Fruit fly (Drosophila melanogaster): ENCODE results near the gene Ilp7.

Gene Ilp7

dm6 chrX:3686469-3687410 lies 19.3 kb downstream of the Ilp7 start:
- peak; percentile 88 for TF ChIP-seq CG3919 (GFP tag; optimal IDR thresholded peaks at IDR 0.05)
- TF ChIP-seq lz (GFP tag; optimal IDR thresholded peaks at IDR 0.05) = peak; percentile 91
- TF ChIP-seq Sox14 (GFP tag; optimal IDR thresholded peaks at IDR 0.05) = peak; percentile 93
- peak; percentile 85 for TF ChIP-seq spab (GFP tag; optimal IDR thresholded peaks at IDR 0.05)
- TF ChIP-seq CG6808 (GFP tag; optimal IDR thresholded peaks at IDR 0.05) = peak; percentile 90
- peak; percentile 91 for TF ChIP-seq Gug (GFP tag; IDR thresholded peaks at IDR 0.05)
- peak; percentile 81 for TF ChIP-seq CG6276 (GFP tag; optimal IDR thresholded peaks at IDR 0.05)
- TF ChIP-seq dac (GFP tag; optimal IDR thresholded peaks at IDR 0.05) = peak; percentile 81
- peak; percentile 98 for TF ChIP-seq dsx (GFP tag; optimal IDR thresholded peaks at IDR 0.05; ENCODE audit: poor library complexity, severe bottlenecking)
- TF ChIP-seq CG11762 (GFP tag; optimal IDR thresholded peaks at IDR 0.05; ENCODE audit: insufficient read depth) = peak; percentile 80
- peak; percentile 97 for TF ChIP-seq Eip78C (GFP tag)
- peak; percentile 74 for TF ChIP-seq CG4318 (GFP tag; optimal IDR thresholded peaks at IDR 0.05)
- peak; percentile 86 for TF ChIP-seq fd59A (GFP tag; optimal IDR thresholded peaks at IDR 0.05)
- TF ChIP-seq eg (GFP tag; IDR thresholded peaks at IDR 0.05) = peak; percentile 91
- TF ChIP-seq CG32006 (GFP tag; optimal IDR thresholded peaks at IDR 0.05) = peak; percentile 89
- peak; percentile 78 for TF ChIP-seq vri (GFP tag; optimal IDR thresholded peaks at IDR 0.05)
- TF ChIP-seq topi (GFP tag; optimal IDR thresholded peaks at IDR 0.05) = peak; percentile 88
- no peak for TF ChIP-seq Hr38 (GFP tag; optimal IDR thresholded peaks at IDR 0.05)
- TF ChIP-seq CG7368 (GFP tag; optimal IDR thresholded peaks at IDR 0.05) = peak; percentile 87
- TF ChIP-seq net (GFP tag; optimal IDR thresholded peaks at IDR 0.05) = peak; percentile 78
- peak; percentile 86 for TF ChIP-seq Lpt (GFP tag; optimal IDR thresholded peaks at IDR 0.05)
- TF ChIP-seq CG6792 (GFP tag; optimal IDR thresholded peaks at IDR 0.05) = peak; percentile 90
- TF ChIP-seq CG8632 (GFP tag; optimal IDR thresholded peaks at IDR 0.05) = peak; percentile 85
- TF ChIP-seq Eip93F (GFP tag; optimal IDR thresholded peaks at IDR 0.05) = no peak
- peak; percentile 92 for TF ChIP-seq Met (GFP tag; optimal IDR thresholded peaks at IDR 0.05)
- peak; percentile 77 for TF ChIP-seq CG16779 (tag; optimal IDR thresholded peaks at IDR 0.05)
- peak; percentile 82 for TF ChIP-seq CG8319 (GFP tag; optimal IDR thresholded peaks at IDR 0.05)
- TF ChIP-seq acj6 (GFP tag; optimal IDR thresholded peaks at IDR 0.05) = peak; percentile 90
- TF ChIP-seq CG10669 (GFP tag; optimal IDR thresholded peaks at IDR 0.05) = peak; percentile 89
- peak; percentile 91 for TF ChIP-seq CG10631 (GFP tag; optimal IDR thresholded peaks at IDR 0.05)
- peak; percentile 93 for TF ChIP-seq Ets96B (tag; optimal IDR thresholded peaks at IDR 0.05)
- TF ChIP-seq fd85E (GFP tag; optimal IDR thresholded peaks at IDR 0.05) = peak; percentile 43
- TF ChIP-seq Hr4 (GFP tag; optimal IDR thresholded peaks at IDR 0.05) = peak; percentile 89
- peak; percentile 90 for TF ChIP-seq cyc (GFP tag; optimal IDR thresholded peaks at IDR 0.05)
- TF ChIP-seq CG8119 (GFP tag; IDR thresholded peaks at IDR 0.05) = peak; percentile 90
- no peak for TF ChIP-seq fkh (GFP tag; optimal IDR thresholded peaks at IDR 0.05)
- TF ChIP-seq Smox (GFP tag; optimal IDR thresholded peaks at IDR 0.05) = peak; percentile 87
- TF ChIP-seq Eip75B (GFP tag; optimal IDR thresholded peaks at IDR 0.05) = peak; percentile 93
- peak; percentile 79 for TF ChIP-seq Sox15 (GFP tag; optimal IDR thresholded peaks at IDR 0.05)
- peak; percentile 88 for TF ChIP-seq Hr39 (GFP tag; optimal IDR thresholded peaks at IDR 0.05)
- peak; percentile 90 for TF ChIP-seq CG31627 (GFP tag; optimal IDR thresholded peaks at IDR 0.05)
- peak; percentile 67 for TF ChIP-seq CG6854 (GFP tag; optimal IDR thresholded peaks at IDR 0.05)
- TF ChIP-seq CG3032 (tag; optimal IDR thresholded peaks at IDR 0.05) = peak; percentile 89
- peak; percentile 88 for TF ChIP-seq Sox102F (GFP tag; optimal IDR thresholded peaks at IDR 0.05)
- peak; percentile 90 for TF ChIP-seq achi (GFP tag; optimal IDR thresholded peaks at IDR 0.05)
- peak; percentile 75 for TF ChIP-seq CG11294 (GFP tag; IDR thresholded peaks at IDR 0.05)
- TF ChIP-seq Blimp-1 (GFP tag; optimal IDR thresholded peaks at IDR 0.05) = peak; percentile 70
- TF ChIP-seq svp (GFP tag) = peak; percentile 97
- TF ChIP-seq ss (GFP tag; optimal IDR thresholded peaks at IDR 0.05) = peak; percentile 92 to 94
- TF ChIP-seq Ets21C (GFP tag; optimal IDR thresholded peaks at IDR 0.05) = peak; percentile 79
